Fruit fly (Drosophila melanogaster): ENCODE results near the gene Pgant4.
A peak's percentile ranks its signal among the peaks of the same experiment; 100 is the strongest.

Gene Pgant4

DNA sequence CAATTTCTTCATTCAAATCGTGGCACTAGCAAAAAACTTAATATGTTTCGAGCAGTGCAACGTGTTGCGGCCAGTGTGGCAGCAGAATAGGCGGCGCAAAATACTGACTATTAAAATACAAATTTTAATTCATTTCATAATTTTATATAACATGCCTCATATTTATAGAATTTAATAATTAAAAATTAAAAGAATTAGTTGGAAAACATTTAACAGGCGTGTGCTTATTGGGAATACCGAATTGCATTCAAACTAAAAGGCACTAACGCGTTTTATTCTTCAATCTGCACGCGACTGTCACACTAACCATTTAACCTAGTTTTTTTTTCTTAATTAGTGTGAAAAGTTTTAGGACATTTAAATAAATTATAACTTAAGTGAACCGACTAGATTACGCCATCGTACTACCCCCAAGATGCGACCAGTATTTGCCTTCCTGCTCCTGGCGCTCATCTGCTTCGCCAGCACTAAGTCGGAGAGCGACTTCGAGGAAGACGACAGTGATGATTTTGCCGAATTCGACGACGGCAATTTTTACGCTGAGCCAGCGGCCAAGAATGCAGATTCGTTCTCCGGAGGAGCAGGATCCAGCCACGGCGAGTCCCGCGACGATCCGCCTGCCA, 42.3 kb downstream of the Pgant4 start, which contains the start of the genes LeuRS and CG17593 (continued):
- TF ChIP-seq bab2 (GFP tag; optimal IDR thresholded peaks at IDR 0.05): no peak
- no peak for TF ChIP-seq Dad (GFP tag; optimal IDR thresholded peaks at IDR 0.05)
- no peak for TF ChIP-seq CHES-1-like (GFP tag; optimal IDR thresholded peaks at IDR 0.05)
- peak; percentile 60 for TF ChIP-seq CG10267 (tag; optimal IDR thresholded peaks at IDR 0.05)
- 0 out of 2 replicates have a peak, but pooled peaks have one; percentile 24 for TF ChIP-seq Scr (GFP tag; IDR thresholded peaks at IDR 0.05; ENCODE audit: partially characterized antibody)
- no peak for TF ChIP-seq CG13424 (tag; optimal IDR thresholded peaks at IDR 0.05)
- TF ChIP-seq Hr51 (GFP tag; optimal IDR thresholded peaks at IDR 0.05): no peak
- TF ChIP-seq ssp (GFP tag; IDR thresholded peaks at IDR 0.05): no peak
- peak; percentile 38 for TF ChIP-seq Spps (tag; optimal IDR thresholded peaks at IDR 0.05)
- TF ChIP-seq Fer2 (tag; optimal IDR thresholded peaks at IDR 0.05): no peak
- TF ChIP-seq pros (GFP tag; optimal IDR thresholded peaks at IDR 0.05): no peak
- TF ChIP-seq Elba2 (GFP tag; optimal IDR thresholded peaks at IDR 0.05): peak; percentile 5
- no peak for TF ChIP-seq Antp (GFP tag; optimal IDR thresholded peaks at IDR 0.05)
- no peak for TF ChIP-seq dati (GFP tag; IDR thresholded peaks at IDR 0.05)
- TF ChIP-seq chinmo (GFP tag; IDR thresholded peaks at IDR 0.05; ENCODE audit: partially characterized antibody): no peak
- TF ChIP-seq YL-1 (GFP tag; optimal IDR thresholded peaks at IDR 0.05): peak; percentile 81
- no peak for TF ChIP-seq Gug (GFP tag; IDR thresholded peaks at IDR 0.05)
- peak; percentile 70 for TF ChIP-seq Ets65A (GFP tag)
- TF ChIP-seq nerfin-2 (GFP tag; IDR thresholded peaks at IDR 0.05; ENCODE audit: partially characterized antibody): no peak
- no peak for TF ChIP-seq Nf-YC (tag; optimal IDR thresholded peaks at IDR 0.05)
- no peak for TF ChIP-seq repo (GFP tag; optimal IDR thresholded peaks at IDR 0.05)
- peak; percentile 70 for TF ChIP-seq gfzf (GFP tag; optimal IDR thresholded peaks at IDR 0.05)
- TF ChIP-seq CG12391 (tag; optimal IDR thresholded peaks at IDR 0.05): peak; percentile 50
- no peak for TF ChIP-seq Nf-YA (GFP tag; IDR thresholded peaks at IDR 0.05)
- TF ChIP-seq CG10274 (GFP tag; optimal IDR thresholded peaks at IDR 0.05): no peak
- no peak for TF ChIP-seq Xrp1 (GFP tag; IDR thresholded peaks at IDR 0.05)
- peak; percentile 51 for TF ChIP-seq CG17829 (tag; optimal IDR thresholded peaks at IDR 0.05)
- no peak for TF ChIP-seq otp (GFP tag; IDR thresholded peaks at IDR 0.05)
- no peak for TF ChIP-seq hth (optimal IDR thresholded peaks at IDR 0.05)
- peak; percentile 24 for TF ChIP-seq CG2116 (GFP tag; optimal IDR thresholded peaks at IDR 0.05)
- no peak for TF ChIP-seq psq (GFP tag; optimal IDR thresholded peaks at IDR 0.05)
- no peak for TF ChIP-seq Abd-B (GFP tag; optimal IDR thresholded peaks at IDR 0.05)
- 0 out of 3 replicates have a peak, but pooled peaks have one; percentile 20 for TF ChIP-seq CG7963 (GFP tag; IDR thresholded peaks at IDR 0.05; ENCODE audit: partially characterized antibody)
- peak; percentile 29 for TF ChIP-seq zen (tag; optimal IDR thresholded peaks at IDR 0.05)
- TF ChIP-seq Kr (GFP tag; optimal IDR thresholded peaks at IDR 0.05): no peak
- no peak for TF ChIP-seq CG31388 (GFP tag; optimal IDR thresholded peaks at IDR 0.05)
- TF ChIP-seq Mes4 (GFP tag; optimal IDR thresholded peaks at IDR 0.05): no peak
- TF ChIP-seq CG9215 (GFP tag; IDR thresholded peaks at IDR 0.05): no peak
- TF ChIP-seq pzg (GFP tag; optimal IDR thresholded peaks at IDR 0.05): peak; percentile 40
- no peak for TF ChIP-seq CG43689 (GFP tag; IDR thresholded peaks at IDR 0.05)
- TF ChIP-seq NFAT (GFP tag; IDR thresholded peaks at IDR 0.05): no peak
- no peak for TF ChIP-seq CG3726 (GFP tag; IDR thresholded peaks at IDR 0.05)
- TF ChIP-seq Dp (GFP tag; optimal IDR thresholded peaks at IDR 0.05): peak; percentile 33
- TF ChIP-seq CkIIα-i1 (GFP tag; IDR thresholded peaks at IDR 0.05): no peak
- TF ChIP-seq zfh2 (GFP tag; optimal IDR thresholded peaks at IDR 0.05): no peak
- TF ChIP-seq MTF-1 (GFP tag; optimal IDR thresholded peaks at IDR 0.05; ENCODE audit: borderline replicate concordance): no peak
- TF ChIP-seq knrl (GFP tag; IDR thresholded peaks at IDR 0.05; ENCODE audit: partially characterized antibody): peak; percentile 10; the same call in 1 of the 3 replicates
- TF ChIP-seq sisA (GFP tag; IDR thresholded peaks at IDR 0.05): no peak
- TF ChIP-seq fd3F (GFP tag; optimal IDR thresholded peaks at IDR 0.05): no peak
- TF ChIP-seq CTCF (GFP tag; optimal IDR thresholded peaks at IDR 0.05): peak; percentile 13
- no peak for TF ChIP-seq CG17361 (GFP tag; IDR thresholded peaks at IDR 0.05)
